Worm (Caenorhabditis elegans): Measurements from ENCODE around the gene cyp-14A2.

cyp-14A2 gene

DNA sequence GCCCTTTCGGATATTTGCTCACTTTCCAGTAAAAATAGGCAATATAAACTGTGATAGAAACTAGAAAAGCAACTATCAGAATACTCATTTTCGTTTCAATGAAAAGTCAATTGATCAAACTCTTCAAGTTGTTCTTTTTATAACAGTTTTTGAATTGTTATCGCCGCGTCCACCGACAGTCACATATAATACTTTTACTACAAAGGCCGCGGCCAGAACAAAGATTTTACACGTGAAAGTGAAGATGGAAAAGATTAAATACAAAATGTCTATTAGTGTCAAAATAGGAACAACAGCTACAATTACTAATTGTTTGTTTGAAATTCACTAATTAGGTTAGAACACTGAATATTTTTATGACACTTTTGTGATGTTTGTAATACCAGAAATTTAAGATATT, at the start of gene cyp-14A2:
TSS of gene cyp-14A2 (minus strand) at position 101 of the 400 bp plus-strand sequence.
- TF ChIP-seq sea-1 (GFP tag; conservative IDR thresholded peaks at IDR 0.05), result no peak

DNA sequence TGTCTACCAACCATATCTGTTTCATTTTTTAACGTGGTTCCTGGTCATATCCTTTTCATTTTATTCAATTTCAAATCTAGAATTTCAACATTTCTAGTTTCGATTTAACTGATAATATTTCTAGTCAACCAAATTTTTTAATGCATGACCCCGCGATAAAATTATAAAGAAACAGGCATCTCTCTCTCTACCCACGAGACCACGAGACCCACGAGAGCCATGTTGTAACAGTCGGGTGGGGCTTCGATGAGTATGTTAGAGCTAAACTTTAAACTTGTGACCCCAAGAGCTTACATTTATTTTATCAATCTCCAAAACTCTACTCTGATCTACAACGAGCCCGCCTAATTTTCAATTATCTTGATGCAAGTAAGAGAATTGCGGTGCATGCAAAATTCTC, 48.8 kb upstream of the cyp-14A2 start:
- TF ChIP-seq scrt-1 (GFP tag; IDR thresholded peaks at IDR 0.05) (no peak), flt-1 (GFP tag; IDR thresholded peaks at IDR 0.05) (no peak), ets-7 (tag; optimal IDR thresholded peaks at IDR 0.05) (no peak), ama-1 (optimal IDR thresholded peaks at IDR 0.05) (no peak), hmg-4 (GFP tag; optimal IDR thresholded peaks at IDR 0.05) (no peak), tra-4 (tag; optimal IDR thresholded peaks at IDR 0.05) (no peak)

DNA sequence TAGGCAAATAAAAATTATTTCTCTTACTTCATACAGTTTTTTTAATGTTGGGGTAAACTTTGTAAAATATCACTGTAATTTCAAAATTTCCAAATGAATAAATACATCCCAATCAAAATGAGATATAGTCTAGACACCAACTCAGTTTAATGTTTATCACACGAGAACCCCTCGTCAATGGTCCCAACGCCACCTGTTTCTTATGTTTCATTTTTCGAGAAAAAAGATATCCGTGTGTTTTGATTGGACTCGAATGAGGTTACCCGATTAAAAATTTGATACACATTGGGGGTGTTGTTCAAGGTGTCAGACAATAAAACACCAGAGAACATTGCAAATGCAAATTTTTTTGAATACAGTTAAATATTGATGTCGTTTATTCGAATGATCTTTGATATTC, 48.0 kb upstream of the cyp-14A2 start:
- TF ChIP-seq scrt-1 (GFP tag; IDR thresholded peaks at IDR 0.05) (no peak), aly-1 (tag; optimal IDR thresholded peaks at IDR 0.05) (no peak), pes-1 (GFP tag; IDR thresholded peaks at IDR 0.05) (no peak), ets-7 (tag; optimal IDR thresholded peaks at IDR 0.05) (no peak)

DNA sequence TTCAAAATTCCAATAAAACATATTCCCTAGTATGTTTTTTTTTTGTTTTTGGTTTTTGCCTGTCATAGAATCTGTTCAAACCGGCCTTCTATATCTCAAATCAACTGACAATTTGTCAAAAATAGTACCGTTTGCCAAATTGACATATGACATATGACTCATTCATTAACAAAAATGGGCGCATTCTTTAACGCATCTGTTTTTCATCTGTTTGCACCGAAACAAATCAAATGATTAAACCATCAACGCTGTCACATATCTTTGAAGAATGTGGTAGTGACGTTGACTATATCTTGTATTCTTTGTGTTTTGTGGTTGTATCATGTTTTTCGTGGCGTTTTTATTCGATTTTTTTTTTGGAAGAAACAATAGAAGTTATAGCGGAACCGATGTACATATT, 45.6 kb upstream of the cyp-14A2 start:
- no peak for TF ChIP-seq sea-1 (GFP tag; conservative IDR thresholded peaks at IDR 0.05)
- TF ChIP-seq scrt-1 (GFP tag; IDR thresholded peaks at IDR 0.05), result no peak
- no peak for TF ChIP-seq F13C5.2 (tag; optimal IDR thresholded peaks at IDR 0.05)
- no peak for TF ChIP-seq ama-1 (optimal IDR thresholded peaks at IDR 0.05)
- no peak for TF ChIP-seq B0310.2 (tag; optimal IDR thresholded peaks at IDR 0.05)
- no peak for TF ChIP-seq hnd-1 (tag; optimal IDR thresholded peaks at IDR 0.05)
- no peak for TF ChIP-seq hmg-4 (GFP tag; optimal IDR thresholded peaks at IDR 0.05)
- no peak for TF ChIP-seq aly-1 (tag; optimal IDR thresholded peaks at IDR 0.05)
- no peak for TF ChIP-seq ceh-36 (tag; optimal IDR thresholded peaks at IDR 0.05)
- TF ChIP-seq ets-7 (tag; optimal IDR thresholded peaks at IDR 0.05), result no peak
- no peak for TF ChIP-seq tra-4 (tag; optimal IDR thresholded peaks at IDR 0.05)
- no peak for TF ChIP-seq hmbx-1 (tag; optimal IDR thresholded peaks at IDR 0.05)
- TF ChIP-seq ceh-13 (GFP tag; optimal IDR thresholded peaks at IDR 0.05), result no peak
- TF ChIP-seq tbx-37 (GFP tag; conservative IDR thresholded peaks at IDR 0.05), result no peak
- TF ChIP-seq flt-1 (GFP tag; IDR thresholded peaks at IDR 0.05), result no peak
- no peak for TF ChIP-seq tbx-11 (GFP tag; IDR thresholded peaks at IDR 0.05)
- TF ChIP-seq pes-1 (GFP tag; IDR thresholded peaks at IDR 0.05), result no peak

DNA sequence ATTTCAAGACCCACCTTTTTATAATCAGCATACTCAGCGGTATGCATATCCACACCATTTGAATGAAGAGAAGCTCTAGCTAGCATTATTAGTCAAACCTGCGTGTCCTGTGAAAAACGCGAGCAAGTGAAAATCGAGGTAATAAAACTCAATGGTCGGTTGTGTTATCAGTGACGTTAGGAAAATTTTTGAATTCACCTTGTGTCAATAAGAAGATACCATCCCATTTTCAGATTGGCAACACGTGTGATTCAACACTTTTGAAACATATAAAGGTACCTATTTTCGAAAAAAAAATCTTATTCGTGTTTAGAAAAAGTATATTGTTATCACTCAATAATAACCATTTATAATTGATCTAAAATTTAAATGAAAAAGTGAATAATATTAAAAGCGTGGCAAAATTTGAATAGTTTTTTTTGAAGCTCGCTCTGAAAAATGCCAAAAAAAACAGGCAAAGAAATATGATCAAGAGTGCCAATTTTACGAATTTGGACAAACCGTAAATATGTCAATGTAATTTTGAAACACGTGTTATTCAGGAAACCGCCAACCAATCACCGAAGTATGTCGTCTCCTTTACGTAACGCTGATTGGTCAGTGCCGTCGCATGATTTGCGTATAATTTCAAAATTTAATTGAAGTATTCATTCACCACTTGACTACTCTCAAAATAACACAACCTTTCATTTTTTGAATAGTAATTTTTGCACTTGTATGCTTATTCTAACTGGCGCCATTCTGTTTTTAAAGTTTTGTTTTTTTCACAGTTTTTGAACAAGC, 42.3 kb upstream of the cyp-14A2 start, which contains the start of gene F46G10.1:
TSS of gene F46G10.1 (minus strand) at position 115 of the 783 bp plus-strand sequence.
- no peak for TF ChIP-seq pes-1 (GFP tag; IDR thresholded peaks at IDR 0.05)
- no peak for TF ChIP-seq ets-7 (tag; optimal IDR thresholded peaks at IDR 0.05)
- no peak for TF ChIP-seq hmg-4 (GFP tag; optimal IDR thresholded peaks at IDR 0.05)
- TF ChIP-seq ceh-36 (tag; optimal IDR thresholded peaks at IDR 0.05), result no peak
- TF ChIP-seq scrt-1 (GFP tag; IDR thresholded peaks at IDR 0.05), result no peak
- TF ChIP-seq hmbx-1 (tag; optimal IDR thresholded peaks at IDR 0.05), result no peak
- no peak for TF ChIP-seq ceh-13 (GFP tag; optimal IDR thresholded peaks at IDR 0.05)
- TF ChIP-seq tbx-37 (GFP tag; conservative IDR thresholded peaks at IDR 0.05), result no peak
- no peak for TF ChIP-seq aly-1 (tag; optimal IDR thresholded peaks at IDR 0.05)
- no peak for TF ChIP-seq ama-1 (optimal IDR thresholded peaks at IDR 0.05)
- no peak for TF ChIP-seq B0310.2 (tag; optimal IDR thresholded peaks at IDR 0.05)

DNA sequence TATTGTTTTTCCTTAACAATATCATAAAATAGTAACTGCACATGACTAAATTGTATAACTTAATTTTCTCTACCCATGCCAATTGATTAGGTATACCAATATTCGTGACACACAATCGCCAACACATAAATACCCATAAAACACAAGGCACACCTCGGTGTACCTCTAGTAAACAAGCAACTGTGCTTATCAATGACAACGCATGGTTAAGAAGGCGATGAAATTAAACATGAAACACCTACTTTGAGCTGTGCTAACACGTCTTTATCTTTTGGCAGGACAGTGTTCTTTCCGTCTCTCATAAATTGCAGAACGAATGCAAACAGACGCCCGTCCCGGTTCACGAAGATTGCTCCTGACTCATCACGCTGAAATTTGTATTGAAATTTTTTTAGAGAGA, 41.3 kb upstream of the cyp-14A2 start:
- no peak for TF ChIP-seq ama-1 (optimal IDR thresholded peaks at IDR 0.05)
- TF ChIP-seq sea-1 (GFP tag; conservative IDR thresholded peaks at IDR 0.05), result no peak
- no peak for TF ChIP-seq F13C5.2 (tag; optimal IDR thresholded peaks at IDR 0.05)
- no peak for TF ChIP-seq aly-1 (tag; optimal IDR thresholded peaks at IDR 0.05)

DNA sequence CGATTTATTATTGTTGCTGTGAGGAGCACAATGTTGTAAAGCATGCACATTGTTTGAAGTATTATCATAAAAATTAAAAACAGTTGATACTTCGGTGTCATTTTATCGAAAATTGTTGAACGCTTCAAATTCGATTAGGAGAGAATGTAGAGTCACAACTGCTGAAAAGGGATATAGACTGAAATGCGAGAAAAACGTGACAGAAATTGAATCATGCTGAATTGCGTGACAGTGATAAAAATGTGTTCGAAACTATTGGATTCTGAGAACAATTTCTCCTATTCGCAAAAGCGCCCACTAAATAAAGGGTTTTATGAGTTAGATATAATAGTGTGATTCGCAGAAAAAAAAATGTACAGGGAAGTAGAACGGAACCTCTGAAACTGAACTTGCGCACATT, 39.3 kb upstream of the cyp-14A2 start, which contains the start of gene srxa-8:
TSS of gene srxa-8 (minus strand) at position 101 of the 400 bp plus-strand sequence.
- TF ChIP-seq hnd-1 (tag; optimal IDR thresholded peaks at IDR 0.05) (no peak), sea-1 (GFP tag; conservative IDR thresholded peaks at IDR 0.05) (no peak), pes-1 (GFP tag; IDR thresholded peaks at IDR 0.05) (no peak), tra-4 (tag; optimal IDR thresholded peaks at IDR 0.05) (no peak), hmbx-1 (tag; optimal IDR thresholded peaks at IDR 0.05) (no peak), tbx-37 (GFP tag; conservative IDR thresholded peaks at IDR 0.05) (no peak), F13C5.2 (tag; optimal IDR thresholded peaks at IDR 0.05) (no peak), aly-1 (tag; optimal IDR thresholded peaks at IDR 0.05) (no peak), ama-1 (optimal IDR thresholded peaks at IDR 0.05) (no peak), scrt-1 (GFP tag; IDR thresholded peaks at IDR 0.05) (no peak)

DNA sequence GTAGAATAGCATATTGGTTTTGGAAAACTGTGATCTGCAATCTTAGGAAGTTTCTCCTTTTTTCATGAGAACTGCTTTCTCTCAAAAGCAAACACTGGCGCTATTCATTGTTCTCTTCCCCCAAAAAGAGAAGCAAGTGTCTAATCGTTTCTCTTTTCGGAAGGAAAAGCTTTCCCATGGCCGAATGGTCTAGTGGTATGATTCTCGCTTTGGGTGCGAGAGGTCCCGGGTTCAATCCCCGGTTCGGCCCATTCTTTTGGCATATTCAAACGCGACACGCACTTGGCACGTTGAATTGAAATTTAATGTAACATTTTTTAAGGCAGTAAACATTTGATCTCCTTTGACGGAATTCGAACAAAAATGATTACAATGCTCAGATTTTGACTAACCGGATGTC, 38.4 kb upstream of the cyp-14A2 start:
- TF ChIP-seq pes-1 (GFP tag; IDR thresholded peaks at IDR 0.05) (0 out of 2 replicates have a peak, but pooled peaks have one; percentile 21), hmbx-1 (tag; optimal IDR thresholded peaks at IDR 0.05) (no peak)

DNA sequence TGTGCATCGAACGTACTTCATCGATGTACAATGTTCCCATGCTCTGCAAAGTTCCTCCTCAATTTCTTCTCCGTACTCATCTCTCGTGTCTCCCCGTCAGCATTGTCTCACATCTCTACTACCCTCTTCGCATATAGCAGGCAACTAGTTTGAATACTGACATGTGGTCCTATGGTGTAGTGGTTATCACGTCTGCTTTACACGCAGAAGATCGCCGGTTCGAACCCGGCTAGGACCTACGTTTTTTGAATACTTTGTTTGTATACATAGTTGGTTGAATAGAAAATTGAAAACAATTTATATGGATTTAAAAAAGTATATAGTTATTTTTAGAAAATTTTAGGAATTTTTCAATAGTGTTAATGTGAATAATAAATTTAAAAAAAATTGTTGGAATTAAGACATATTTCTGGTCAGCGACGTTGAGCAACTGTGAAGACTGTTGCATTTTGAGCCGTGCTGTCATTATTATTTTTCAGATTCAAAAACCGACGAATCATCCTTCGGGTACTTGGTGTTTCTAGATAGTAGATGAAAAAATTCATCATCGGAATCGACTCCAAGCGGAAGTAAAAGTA, 37.5 kb upstream of the cyp-14A2 start:
- TF ChIP-seq scrt-1 (GFP tag; IDR thresholded peaks at IDR 0.05), result peak; percentile 95
- peak; percentile 95 for TF ChIP-seq flt-1 (GFP tag; IDR thresholded peaks at IDR 0.05)
- peak; percentile 95 for TF ChIP-seq pes-1 (GFP tag; IDR thresholded peaks at IDR 0.05)
- peak; percentile 97 for TF ChIP-seq tbx-11 (GFP tag; IDR thresholded peaks at IDR 0.05)
- TF ChIP-seq tbx-37 (GFP tag; conservative IDR thresholded peaks at IDR 0.05), result peak; percentile 95
- no peak for TF ChIP-seq ama-1 (optimal IDR thresholded peaks at IDR 0.05)
- peak; percentile 89 for TF ChIP-seq hnd-1 (tag; optimal IDR thresholded peaks at IDR 0.05)
- TF ChIP-seq hmbx-1 (tag; optimal IDR thresholded peaks at IDR 0.05), result peak; percentile 86
- peak; percentile 73 for TF ChIP-seq ets-7 (tag; optimal IDR thresholded peaks at IDR 0.05)
- TF ChIP-seq ceh-13 (GFP tag; optimal IDR thresholded peaks at IDR 0.05), result peak; percentile 92
- peak; percentile 94 for TF ChIP-seq F13C5.2 (tag; optimal IDR thresholded peaks at IDR 0.05)
- TF ChIP-seq B0310.2 (tag; optimal IDR thresholded peaks at IDR 0.05), result peak; percentile 80
- peak; percentile 93 for TF ChIP-seq sea-1 (GFP tag; conservative IDR thresholded peaks at IDR 0.05)
- TF ChIP-seq hmg-4 (GFP tag; optimal IDR thresholded peaks at IDR 0.05), result no peak
- TF ChIP-seq tra-4 (tag; optimal IDR thresholded peaks at IDR 0.05), result peak; percentile 90
- peak; percentile 94 for TF ChIP-seq ceh-36 (tag; optimal IDR thresholded peaks at IDR 0.05)
- peak; percentile 85 for TF ChIP-seq aly-1 (tag; optimal IDR thresholded peaks at IDR 0.05)

Measured in whole organism, early embryonic.